Worm (Caenorhabditis elegans) whole organism, L3 larva: ENCODE data around the gene Y62H9A.11.
A peak's percentile ranks its signal among the peaks of the same experiment; 100 is the strongest.

Source experiments
- R02D3.7 ChIP-seq: fragments of 150-350 bp; optimal IDR thresholded peaks from 2 replicates; lab custom pipeline; 2014; ENCODE audit warnings: missing biosample characterization, missing genetic modification characterization
- ZK546.5 ChIP-seq: sonication (generic microtip); optimal IDR thresholded peaks from 2 replicates; lab custom pipeline; 2017; ENCODE audit warnings: missing biosample characterization, missing genetic modification characterization
- aly-2 ChIP-seq: fragments of 150-350 bp; optimal IDR thresholded peaks from 2 replicates; lab custom pipeline; 2014; ENCODE audit warnings: missing biosample characterization, missing genetic modification characterization
- ama-1 ChIP-seq: fragments of 150-350 bp; optimal IDR thresholded peaks from 2 replicates; lab custom pipeline; 2018
- ceh-16 ChIP-seq: sonication (generic microtip); optimal IDR thresholded peaks from 2 replicates; lab custom pipeline; 2017; ENCODE audit warnings: missing biosample characterization, missing genetic modification characterization
- ceh-28 ChIP-seq: fragments of 150-350 bp; optimal IDR thresholded peaks from 2 replicates; lab custom pipeline; 2014; ENCODE audit warnings: missing biosample characterization, missing genetic modification reagents, missing genetic modification characterization
- ceh-82 ChIP-seq: fragments of 150-350 bp; optimal IDR thresholded peaks from 2 replicates; lab custom pipeline; 2014; ENCODE audit warnings: missing biosample characterization, missing genetic modification characterization
- ceh-9 ChIP-seq: sonication (generic microtip); optimal IDR thresholded peaks from 2 replicates; lab custom pipeline; 2018; ENCODE audit warnings: missing biosample characterization, missing genetic modification characterization
- daf-12 ChIP-seq: fragments of 150-350 bp; optimal IDR thresholded peaks from 2 replicates; lab custom pipeline; 2014; ENCODE audit warnings: missing biosample characterization, missing genetic modification reagents, missing genetic modification characterization
- egl-27 ChIP-seq: sonication (generic microtip); optimal IDR thresholded peaks from 4 replicates; lab custom pipeline; 2017; ENCODE audit warnings: missing biosample characterization, missing genetic modification reagents, missing genetic modification characterization
- egl-5 ChIP-seq: fragments of 150-350 bp; optimal IDR thresholded peaks from 2 replicates; lab custom pipeline; 2017; ENCODE audit warnings: missing biosample characterization, missing genetic modification reagents, missing genetic modification characterization, inconsistent platforms
- elt-1 ChIP-seq: fragments of 150-350 bp; optimal IDR thresholded peaks from 2 replicates; lab custom pipeline; 2014; ENCODE audit warnings: missing biosample characterization, missing genetic modification characterization
- elt-2 ChIP-seq: sonication (generic microtip); optimal IDR thresholded peaks from 2 replicates; lab custom pipeline; 2016; ENCODE audit warnings: missing genetic modification reagents, mild to moderate bottlenecking, missing genetic modification characterization, missing compliant biosample characterization
- elt-3 ChIP-seq, 3 experiments: fragments of 150-350 bp in 1 of 3; sonication (generic microtip) in 2 of 3; optimal IDR thresholded peaks; 2 replicates in 2 of 3; 4 replicates in 1 of 3; lab custom pipeline; 2014 to 2017; ENCODE audit warnings: missing biosample characterization in 3 of 3, missing genetic modification characterization in 3 of 3
- eor-1 ChIP-seq, 2 experiments: fragments of 150-350 bp; optimal IDR thresholded peaks; 2 replicates each; lab custom pipeline; 2014 to 2018; ENCODE audit warnings: missing biosample characterization in 2 of 2, missing genetic modification characterization in 2 of 2
- fkh-10 ChIP-seq: sonication (generic microtip); optimal IDR thresholded peaks from 2 replicates; lab custom pipeline; 2017; ENCODE audit warnings: missing biosample characterization, missing genetic modification reagents, missing genetic modification characterization
- fkh-2 ChIP-seq: fragments of 150-350 bp; optimal IDR thresholded peaks from 2 replicates; lab custom pipeline; 2014; ENCODE audit warnings: missing biosample characterization, missing genetic modification reagents, missing genetic modification characterization
- fos-1 ChIP-seq: fragments of 150-350 bp; optimal IDR thresholded peaks from 2 replicates; lab custom pipeline; 2014; ENCODE audit warnings: missing biosample characterization, missing genetic modification characterization
- hmg-11 ChIP-seq: sonication (generic microtip); optimal IDR thresholded peaks from 2 replicates; lab custom pipeline; 2016; ENCODE audit warnings: missing genetic modification characterization, missing compliant biosample characterization
- jun-1 ChIP-seq: fragments of 150-350 bp; optimal IDR thresholded peaks from 2 replicates; lab custom pipeline; 2014; ENCODE audit warnings: missing biosample characterization, missing genetic modification reagents, missing genetic modification characterization
- lin-15B ChIP-seq: fragments of 150-350 bp; optimal IDR thresholded peaks from 2 replicates; lab custom pipeline; 2014; ENCODE audit warnings: missing biosample characterization, missing genetic modification characterization
- lin-39 ChIP-seq: fragments of 150-350 bp; optimal IDR thresholded peaks from 2 replicates; lab custom pipeline; 2018; ENCODE audit warnings: missing biosample characterization, missing genetic modification reagents, missing genetic modification characterization
- lsy-12 ChIP-seq: sonication (generic microtip); optimal IDR thresholded peaks from 2 replicates; lab custom pipeline; 2016; ENCODE audit warnings: mild to moderate bottlenecking, missing genetic modification characterization, missing compliant biosample characterization
- mdl-1 ChIP-seq: fragments of 150-350 bp; optimal IDR thresholded peaks from 2 replicates; lab custom pipeline; 2014; ENCODE audit warnings: missing biosample characterization, missing genetic modification characterization
- mml-1 ChIP-seq: fragments of 150-350 bp; sonication (generic microtip); optimal IDR thresholded peaks from 3 replicates; lab custom pipeline; 2014; ENCODE audit warnings: missing biosample characterization, missing genetic modification characterization
- nfya-1 ChIP-seq: sonication (generic microtip); optimal IDR thresholded peaks from 2 replicates; lab custom pipeline; 2017; ENCODE audit warnings: missing genetic modification characterization, mild to moderate bottlenecking, missing compliant biosample characterization, antibody characterized with exemption, moderate library complexity; ENCODE audit not compliant: insufficient read depth
- nhr-11 ChIP-seq: fragments of 150-350 bp; optimal IDR thresholded peaks from 2 replicates; lab custom pipeline; 2014; ENCODE audit warnings: missing biosample characterization, missing genetic modification characterization
- nhr-12 ChIP-seq: fragments of 150-350 bp; optimal IDR thresholded peaks from 2 replicates; lab custom pipeline; 2014; ENCODE audit warnings: missing biosample characterization, missing genetic modification characterization
- nhr-23 ChIP-seq: fragments of 150-350 bp; optimal IDR thresholded peaks from 2 replicates; lab custom pipeline; 2014; ENCODE audit warnings: missing biosample characterization, missing genetic modification reagents, missing genetic modification characterization
- nhr-237 ChIP-seq: fragments of 150-350 bp; optimal IDR thresholded peaks from 2 replicates; lab custom pipeline; 2014; ENCODE audit warnings: missing biosample characterization, missing genetic modification characterization
- nhr-25 ChIP-seq: sonication (generic microtip); optimal IDR thresholded peaks from 2 replicates; lab custom pipeline; 2017; ENCODE audit warnings: missing biosample characterization, missing genetic modification characterization
- nhr-28 ChIP-seq: fragments of 150-350 bp; optimal IDR thresholded peaks from 2 replicates; lab custom pipeline; 2014; ENCODE audit warnings: missing biosample characterization, missing genetic modification characterization
- nhr-43 ChIP-seq: sonication (generic microtip); optimal IDR thresholded peaks from 2 replicates; lab custom pipeline; 2016; ENCODE audit warnings: mild to moderate bottlenecking, missing genetic modification characterization, missing compliant biosample characterization; ENCODE audit not compliant: poor library complexity, severe bottlenecking
- nhr-67 ChIP-seq: fragments of 150-350 bp; optimal IDR thresholded peaks from 2 replicates; lab custom pipeline; 2014; ENCODE audit warnings: missing biosample characterization, missing genetic modification characterization
- nhr-76 ChIP-seq: fragments of 150-350 bp; sonication (generic microtip); optimal IDR thresholded peaks from 5 replicates; lab custom pipeline; 2014; ENCODE audit warnings: missing biosample characterization, missing genetic modification characterization
- nhr-77 ChIP-seq: fragments of 150-350 bp; optimal IDR thresholded peaks from 2 replicates; lab custom pipeline; 2014; ENCODE audit warnings: missing biosample characterization, missing genetic modification characterization
- pha-4 ChIP-seq: fragments of 150-350 bp; optimal IDR thresholded peaks from 2 replicates; lab custom pipeline; 2014; ENCODE audit warnings: missing biosample characterization, missing genetic modification reagents, missing genetic modification characterization
- pqm-1 ChIP-seq: fragments of 150-350 bp; optimal IDR thresholded peaks from 2 replicates; lab custom pipeline; 2017; ENCODE audit warnings: missing biosample characterization, missing genetic modification characterization, inconsistent platforms
- sea-2 ChIP-seq: fragments of 150-350 bp; sonication (generic microtip); optimal IDR thresholded peaks from 4 replicates; lab custom pipeline; 2014; ENCODE audit warnings: missing biosample characterization, missing genetic modification reagents, missing genetic modification characterization
- skn-1 ChIP-seq: fragments of 150-350 bp; optimal IDR thresholded peaks from 2 replicates; lab custom pipeline; 2014; ENCODE audit warnings: missing biosample characterization, missing genetic modification characterization
- snpc-4 ChIP-seq: fragments of 150-350 bp; optimal IDR thresholded peaks from 2 replicates; lab custom pipeline; 2014; ENCODE audit warnings: missing biosample characterization, missing genetic modification characterization
- tbx-2 ChIP-seq: sonication (generic microtip); optimal IDR thresholded peaks from 2 replicates; lab custom pipeline; 2016; ENCODE audit warnings: mild to moderate bottlenecking, missing genetic modification characterization, missing compliant biosample characterization
- unc-39 ChIP-seq: sonication (generic microtip); optimal IDR thresholded peaks from 4 replicates; lab custom pipeline; 2017; ENCODE audit warnings: missing biosample characterization, missing genetic modification characterization
- unc-62 ChIP-seq: fragments of 150-350 bp; sonication (generic microtip); optimal IDR thresholded peaks from 4 replicates; lab custom pipeline; 2014; ENCODE audit warnings: missing biosample characterization, missing genetic modification reagents, missing genetic modification characterization
- zag-1 ChIP-seq: fragments of 150-350 bp; optimal IDR thresholded peaks from 2 replicates; lab custom pipeline; 2014; ENCODE audit warnings: missing biosample characterization, missing genetic modification characterization
- ztf-11 ChIP-seq: fragments of 150-350 bp; optimal IDR thresholded peaks from 2 replicates; lab custom pipeline; 2014; ENCODE audit warnings: missing biosample characterization, missing genetic modification characterization
- ztf-4 ChIP-seq: fragments of 150-350 bp; optimal IDR thresholded peaks from 2 replicates; lab custom pipeline; 2014; ENCODE audit warnings: missing biosample characterization, missing genetic modification characterization

Gene Y62H9A.11

ce11 chrX:11937343-11937935 lies 30.3 kb upstream of the Y62H9A.11 start (continued):
- TF ChIP-seq R02D3.7 (tag; lab: Kevin White, UChicago) = peak; percentile 92
- peak; percentile 75 for TF ChIP-seq elt-1
- TF ChIP-seq lin-15B = peak; percentile 43

ce11 chrX:11934933-11935332 lies 27.8 kb upstream of the Y62H9A.11 start:
- TF ChIP-seq nhr-28 (tag; lab: Kevin White, UChicago) = no peak
- no peak for TF ChIP-seq daf-12
- TF ChIP-seq unc-39 (tag; lab: Kevin White, UChicago) = no peak
- TF ChIP-seq ceh-16 = no peak
- TF ChIP-seq ceh-82 = no peak
- peak; percentile 91 for TF ChIP-seq hmg-11
- no peak for TF ChIP-seq egl-27 (tag; lab: Kevin White, UChicago)
- no peak for TF ChIP-seq mdl-1 (tag; lab: Kevin White, UChicago)
- TF ChIP-seq nhr-77 (tag; lab: Kevin White, UChicago) = peak; percentile 33
- TF ChIP-seq ztf-4 (tag; lab: Kevin White, UChicago) = no peak
- TF ChIP-seq ztf-11 = no peak
- no peak for TF ChIP-seq ama-1 (lab: Kevin White, UChicago)
- TF ChIP-seq sea-2 (GFP tag; lab: Kevin White, UChicago) = no peak
- no peak for TF ChIP-seq nhr-11 (tag; lab: Kevin White, UChicago)
- TF ChIP-seq snpc-4 (tag; lab: Kevin White, UChicago) = peak; percentile 6
- no peak for TF ChIP-seq lsy-12 (tag; lab: Kevin White, UChicago)
- TF ChIP-seq unc-62 (GFP tag; lab: Kevin White, UChicago) = no peak
- no peak for TF ChIP-seq mml-1 (tag; lab: Kevin White, UChicago)
- no peak for TF ChIP-seq zag-1 (tag; lab: Kevin White, UChicago)
- TF ChIP-seq pha-4 (tag; lab: Kevin White, UChicago) = peak; percentile 56
- peak; percentile 58 for TF ChIP-seq nhr-43 (tag; lab: Kevin White, UChicago)
- TF ChIP-seq nfya-1 (tag; lab: Kevin White, UChicago) = no peak
- TF ChIP-seq elt-2 (tag; lab: Kevin White, UChicago) = peak; percentile 37
- TF ChIP-seq nhr-76 (tag; lab: Kevin White, UChicago) = no peak
- peak; percentile 1 for TF ChIP-seq lin-39 (tag; lab: Kevin White, UChicago)
- no peak for TF ChIP-seq nhr-12 (tag; lab: Kevin White, UChicago)
- TF ChIP-seq egl-5 = no peak
- TF ChIP-seq skn-1 (tag; lab: Kevin White, UChicago) = peak; percentile 20
- TF ChIP-seq aly-2 = no peak
- no peak for TF ChIP-seq nhr-25 (tag; lab: Kevin White, UChicago)
- no peak for TF ChIP-seq nhr-23 (tag; lab: Kevin White, UChicago)
- no peak for TF ChIP-seq ZK546.5
- no peak for TF ChIP-seq fkh-2 (tag; lab: Kevin White, UChicago)
- peak; percentile 15 for TF ChIP-seq jun-1 (tag; lab: Kevin White, UChicago)
- TF ChIP-seq R02D3.7 (tag; lab: Kevin White, UChicago) = no peak
- TF ChIP-seq tbx-2 (tag; lab: Kevin White, UChicago) = peak; percentile 68
- TF ChIP-seq ceh-9 (tag; lab: Kevin White, UChicago) = no peak
- TF ChIP-seq fos-1 (tag; lab: Kevin White, UChicago) = no peak
- TF ChIP-seq lin-15B = no peak
- TF ChIP-seq elt-3 (tag; optimal IDR thresholded peaks at IDR 0.05; lab: Kevin White, UChicago) = no peak
- TF ChIP-seq eor-1 (tag; optimal IDR thresholded peaks at IDR 0.05; lab: Kevin White, UChicago) = no peak
- TF ChIP-seq elt-1 = no peak
- no peak for TF ChIP-seq nhr-237 (tag; lab: Kevin White, UChicago)
- TF ChIP-seq pqm-1 (tag; lab: Kevin White, UChicago) = no peak
- TF ChIP-seq ceh-28 (tag; lab: Kevin White, UChicago) = peak; percentile 38
- TF ChIP-seq fkh-10 (GFP tag; lab: Kevin White, UChicago) = no peak
- TF ChIP-seq nhr-67 (tag; lab: Kevin White, UChicago) = no peak
